Fruit fly (Drosophila melanogaster) S2 (cell line): ENCODE data around the gene per.

ENCODE experiments used
- CG8478 ChIP-seq: fragments of >200 bp; optimal IDR thresholded peaks from 2 replicates; lab custom pipeline; 2018
- CTCF ChIP-seq, 2 experiments: fragments of >200 bp; optimal IDR thresholded peaks; 2 replicates each; lab custom pipeline; 2018

DNA sequence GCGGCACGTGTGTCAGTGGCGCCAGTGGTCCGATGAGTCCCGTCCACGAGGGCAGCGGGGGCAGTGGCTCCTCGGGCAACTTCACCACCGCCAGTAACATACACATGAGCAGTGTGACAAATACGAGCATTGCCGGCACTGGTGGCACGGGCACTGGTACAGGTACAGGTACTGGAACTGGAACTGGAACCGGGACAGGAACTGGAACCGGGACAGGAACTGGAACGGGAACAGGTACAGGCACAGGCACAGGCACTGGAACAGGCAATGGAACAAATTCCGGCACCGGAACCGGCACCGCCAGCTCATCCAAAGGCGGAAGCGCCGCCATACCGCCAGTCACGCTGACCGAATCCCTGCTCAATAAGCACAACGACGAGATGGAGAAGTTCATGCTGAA lies 5.0 kb downstream of the per start:
- TF ChIP-seq CG8478 (lab: Kevin White, UChicago) (no peak), CTCF (optimal IDR thresholded peaks at IDR 0.05; lab: Kevin White, UChicago) (no peak)
